Worm (Caenorhabditis elegans) whole organism, late embryonic: ENCODE results near the gene F19H6.6.

Source experiments
- C38D4.7 ChIP-seq: fragments of 200-800 bp; sonication (Bioruptor generic); optimal IDR thresholded peaks from 2 replicates; lab custom pipeline; 2018; ENCODE audit warnings: mild to moderate bottlenecking, missing genetic modification characterization, moderate library complexity, missing compliant biosample characterization
- F13H6.1 ChIP-seq: sonication (generic microtip); optimal IDR thresholded peaks from 2 replicates; lab custom pipeline; 2016; ENCODE audit warnings: missing genetic modification characterization, missing compliant biosample characterization
- ahr-1 ChIP-seq: sonication (generic microtip); optimal IDR thresholded peaks from 2 replicates; lab custom pipeline; 2016; ENCODE audit warnings: missing genetic modification characterization, missing compliant biosample characterization
- ceh-14 ChIP-seq: sonication (generic microtip); optimal IDR thresholded peaks from 2 replicates; lab custom pipeline; 2016; ENCODE audit warnings: missing genotype, missing genetic modification characterization, missing compliant biosample characterization
- ceh-18 ChIP-seq: sonication (generic microtip); optimal IDR thresholded peaks from 2 replicates; lab custom pipeline; 2016; ENCODE audit warnings: missing genetic modification characterization, missing compliant biosample characterization
- ceh-19 ChIP-seq: fragments of 200-800 bp; sonication (Bioruptor generic); optimal IDR thresholded peaks from 2 replicates; lab custom pipeline; 2018; ENCODE audit warnings: mild to moderate bottlenecking, missing genetic modification characterization, missing compliant biosample characterization
- ceh-22 ChIP-seq: sonication (generic microtip); optimal IDR thresholded peaks from 2 replicates; lab custom pipeline; 2017; ENCODE audit warnings: missing biosample characterization, missing genetic modification characterization
- ceh-24 ChIP-seq: sonication (generic microtip); optimal IDR thresholded peaks from 2 replicates; lab custom pipeline; 2016; ENCODE audit warnings: mild to moderate bottlenecking, missing genetic modification characterization, missing compliant biosample characterization
- ceh-31 ChIP-seq: sonication (generic microtip); optimal IDR thresholded peaks from 2 replicates; lab custom pipeline; 2016; ENCODE audit warnings: missing genetic modification characterization, missing compliant biosample characterization
- ceh-48 ChIP-seq: sonication (generic microtip); optimal IDR thresholded peaks from 2 replicates; lab custom pipeline; 2016; ENCODE audit warnings: missing genetic modification characterization, inconsistent platforms, missing compliant biosample characterization
- ceh-9 ChIP-seq: sonication (generic microtip); optimal IDR thresholded peaks from 2 replicates; lab custom pipeline; 2016; ENCODE audit warnings: mild to moderate bottlenecking, missing genetic modification characterization, inconsistent platforms, missing compliant biosample characterization
- dmd-4 ChIP-seq: sonication (generic microtip); optimal IDR thresholded peaks from 2 replicates; lab custom pipeline; 2016; ENCODE audit warnings: borderline replicate concordance, missing genetic modification characterization, missing compliant biosample characterization
- elt-2 ChIP-seq: sonication (generic microtip); optimal IDR thresholded peaks from 2 replicates; lab custom pipeline; 2016; ENCODE audit warnings: missing genetic modification reagents, missing genetic modification characterization, missing compliant biosample characterization
- elt-4 ChIP-seq: sonication (generic microtip); optimal IDR thresholded peaks from 2 replicates; lab custom pipeline; 2016; ENCODE audit warnings: missing genetic modification characterization, missing compliant biosample characterization
- eyg-1 ChIP-seq: sonication (generic microtip); optimal IDR thresholded peaks from 2 replicates; lab custom pipeline; 2016; ENCODE audit warnings: missing genotype, missing genetic modification characterization, missing compliant biosample characterization
- fax-1 ChIP-seq: sonication (generic microtip); optimal IDR thresholded peaks from 2 replicates; lab custom pipeline; 2016; ENCODE audit warnings: missing genotype, missing genetic modification characterization, missing compliant biosample characterization
- gmeb-2 ChIP-seq: sonication (generic microtip); optimal IDR thresholded peaks from 2 replicates; lab custom pipeline; 2016; ENCODE audit warnings: missing genetic modification characterization, inconsistent platforms, missing compliant biosample characterization
- hlh-30 ChIP-seq: sonication (generic microtip); optimal IDR thresholded peaks from 2 replicates; lab custom pipeline; 2017; ENCODE audit warnings: antibody characterized with exemption, missing genetic modification characterization, missing compliant biosample characterization; ENCODE audit not compliant: insufficient read depth
- lim-6 ChIP-seq: sonication (generic microtip); optimal IDR thresholded peaks from 2 replicates; lab custom pipeline; 2016; ENCODE audit warnings: missing genetic modification characterization, missing compliant biosample characterization
- lin-11 ChIP-seq: fragments of 200-800 bp; sonication (Bioruptor generic); optimal IDR thresholded peaks from 2 replicates; lab custom pipeline; 2018; ENCODE audit warnings: mild to moderate bottlenecking, missing genetic modification characterization, missing compliant biosample characterization
- madf-2 ChIP-seq: sonication (generic microtip); optimal IDR thresholded peaks from 2 replicates; lab custom pipeline; 2017; ENCODE audit warnings: missing genetic modification characterization, missing compliant biosample characterization
- mec-3 ChIP-seq: sonication (generic microtip); optimal IDR thresholded peaks from 2 replicates; lab custom pipeline; 2016; ENCODE audit warnings: borderline replicate concordance, missing genetic modification characterization, missing compliant biosample characterization
- nfya-1 ChIP-seq: sonication (generic microtip); optimal IDR thresholded peaks from 2 replicates; lab custom pipeline; 2017; ENCODE audit warnings: missing genetic modification characterization, mild to moderate bottlenecking, missing compliant biosample characterization, antibody characterized with exemption, moderate library complexity
- nhr-11 ChIP-seq: fragments of 150-350 bp; optimal IDR thresholded peaks from 2 replicates; lab custom pipeline; 2014; ENCODE audit warnings: missing biosample characterization, missing genetic modification characterization
- nhr-232 ChIP-seq: sonication (generic microtip); optimal IDR thresholded peaks from 2 replicates; lab custom pipeline; 2016; ENCODE audit warnings: missing genetic modification characterization, missing compliant biosample characterization
- pha-4 ChIP-seq: fragments of 150-350 bp; optimal IDR thresholded peaks from 2 replicates; lab custom pipeline; 2018; ENCODE audit warnings: missing biosample characterization, missing genetic modification reagents, missing genetic modification characterization
- ref-2 ChIP-seq: sonication (generic microtip); optimal IDR thresholded peaks from 2 replicates; lab custom pipeline; 2016; ENCODE audit warnings: missing genetic modification characterization, missing compliant biosample characterization
- rnt-1 ChIP-seq: sonication (generic microtip); optimal IDR thresholded peaks from 2 replicates; lab custom pipeline; 2016; ENCODE audit warnings: missing genetic modification characterization, missing compliant biosample characterization
- sdc-2 ChIP-seq: sonication (generic microtip); optimal IDR thresholded peaks from 2 replicates; lab custom pipeline; 2016; ENCODE audit warnings: missing genotype, missing genetic modification characterization, missing compliant biosample characterization
- syd-9 ChIP-seq: sonication (generic microtip); optimal IDR thresholded peaks from 2 replicates; lab custom pipeline; 2016; ENCODE audit warnings: mild to moderate bottlenecking, missing genetic modification characterization, moderate library complexity, missing compliant biosample characterization
- tbx-2 ChIP-seq: sonication (generic microtip); optimal IDR thresholded peaks from 2 replicates; lab custom pipeline; 2016; ENCODE audit warnings: missing genetic modification characterization, missing compliant biosample characterization
- ttx-3 ChIP-seq: sonication (generic microtip); optimal IDR thresholded peaks from 2 replicates; lab custom pipeline; 2016; ENCODE audit warnings: missing genetic modification reagents, missing genetic modification characterization, missing compliant biosample characterization
- unc-3 ChIP-seq, 2 experiments: fragments of 200-800 bp in 1 of 2; sonication (Bioruptor generic) in 1 of 2; sonication (generic microtip) in 1 of 2; conservative IDR thresholded peaks in 1 of 2; optimal IDR thresholded peaks in 1 of 2; 2 replicates each; pipeline versions ENCODE4 v1.3.6 to Lab custom; 2016 to 2022; ENCODE audit warnings: missing compliant biosample characterization in 2 of 2, missing genetic modification characterization in 2 of 2, missing genetic modification reagents in 1 of 2
- unc-55 ChIP-seq: sonication (generic microtip); optimal IDR thresholded peaks from 2 replicates; lab custom pipeline; 2017; ENCODE audit warnings: missing biosample characterization, missing genetic modification reagents, missing genetic modification characterization

Gene F19H6.6

DNA sequence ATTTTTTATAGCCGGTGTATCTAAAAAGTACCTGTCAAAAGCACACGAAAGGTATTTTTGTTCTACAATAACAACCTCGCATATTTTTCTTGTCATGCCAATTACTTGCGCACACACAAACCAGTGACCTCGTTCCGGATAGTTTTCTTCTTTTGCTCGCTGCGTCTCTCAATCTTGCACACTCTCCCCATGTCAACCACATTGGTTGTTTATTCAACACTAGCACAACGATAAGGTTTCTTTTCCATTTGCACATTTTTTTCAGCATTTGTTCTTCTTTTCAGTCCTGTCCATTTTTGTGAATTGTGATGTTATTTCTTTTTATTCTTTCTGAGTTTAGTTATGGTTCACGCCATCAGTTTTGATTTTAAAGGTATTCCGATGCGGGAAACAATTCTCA, 10.4 kb upstream of the F19H6.6 start, which contains the start of gene F42F12.3:
TSS of gene F42F12.3 (plus strand) at position 372 of the 400 bp plus-strand sequence.
- TF ChIP-seq ceh-24 (tag; lab: Kevin White, UChicago) (no peak), hlh-30 (no peak), eyg-1 (tag; lab: Kevin White, UChicago) (no peak), tbx-2 (tag; lab: Kevin White, UChicago) (no peak), C38D4.7 (no peak), ceh-48 (no peak), elt-4 (tag; lab: Kevin White, UChicago) (no peak), ceh-9 (no peak), ahr-1 (tag; lab: Kevin White, UChicago) (no peak), gmeb-2 (tag; lab: Kevin White, UChicago) (no peak), rnt-1 (tag; lab: Kevin White, UChicago) (no peak), nhr-11 (no peak), ceh-22 (tag; lab: Kevin White, UChicago) (no peak), ceh-14 (tag; lab: Kevin White, UChicago) (no peak), madf-2 (no peak)

- TF ChIP-seq elt-2 (tag; lab: Kevin White, UChicago) (no peak), unc-55 (GFP tag; lab: Kevin White, UChicago) (no peak), ceh-19 (no peak), pha-4 (tag; lab: Kevin White, UChicago) (no peak), mec-3 (tag; lab: Kevin White, UChicago) (no peak), ceh-22 (tag; lab: Kevin White, UChicago) (no peak), ceh-14 (tag; lab: Kevin White, UChicago) (no peak), nfya-1 (tag; lab: Kevin White, UChicago) (no peak), ceh-9 (no peak), sdc-2 (tag; lab: Kevin White, UChicago) (no peak), ceh-31 (tag; lab: Kevin White, UChicago) (no peak)
Observed at ce11 chrX:12352872-12353271, 7.8 kb upstream of the F19H6.6 start, which contains the start of gene F42F12.4. Gene F42F12.4, minus strand, starts transcription at chrX:12352947.

- TF ChIP-seq madf-2: no peak
- no peak for TF ChIP-seq dmd-4 (tag; lab: Kevin White, UChicago)
- TF ChIP-seq F13H6.1 (tag; lab: Kevin White, UChicago): no peak
- no peak for TF ChIP-seq ceh-22 (tag; lab: Kevin White, UChicago)
- TF ChIP-seq ceh-14 (tag; lab: Kevin White, UChicago): no peak
- no peak for TF ChIP-seq lin-11 (tag; lab: Kevin White, UChicago)
- TF ChIP-seq ceh-19: no peak
- TF ChIP-seq ref-2 (tag; lab: Kevin White, UChicago): no peak
- TF ChIP-seq ttx-3 (tag; lab: Kevin White, UChicago): no peak
- no peak for TF ChIP-seq fax-1 (tag; lab: Kevin White, UChicago)
- TF ChIP-seq elt-2 (tag; lab: Kevin White, UChicago): no peak
Observed at ce11 chrX:12356581-12356980, 4.0 kb upstream of the F19H6.6 start, which contains the start of gene nspc-12. Gene nspc-12, minus strand, starts transcription at chrX:12356681.

ce11 chrX:12357127-12357526, 3.5 kb upstream of the F19H6.6 start, which contains the start of gene nspc-13:
Gene nspc-13, plus strand, starts transcription at chrX:12357427.
- TF ChIP-seq ceh-18: no peak
- TF ChIP-seq unc-3 (GFP tag; conservative IDR thresholded peaks at IDR 0.05; lab: Robert Waterston, UW): no peak
- TF ChIP-seq unc-3 (tag; optimal IDR thresholded peaks at IDR 0.05; lab: Kevin White, UChicago): no peak
- no peak for TF ChIP-seq syd-9 (tag; lab: Kevin White, UChicago)
- no peak for TF ChIP-seq nhr-232 (tag; lab: Kevin White, UChicago)
- no peak for TF ChIP-seq lim-6 (tag; lab: Kevin White, UChicago)
- no peak for TF ChIP-seq rnt-1 (tag; lab: Kevin White, UChicago)
- TF ChIP-seq, all 69 proteins: peak for 0
